ENCODE assay signal across 5 worm cellular contexts in genomic region chrX:13846024-13846423, ce11.
TF ChIP-seq lines count a peak whose summit lies in the region.

No protein-coding gene starts in this region.

TF ChIP-seq in whole organism, L1 larva, 84 proteins besides CTCF, POLR2A, EP300 and RAD21:
- TF ChIP-seq pag-3 (tag; optimal IDR thresholded peaks at IDR 0.05; lab: Kevin White, UChicago; ENCODE audit: borderline replicate concordance, insufficient read depth) (peak; percentile 49), rnt-1 (tag; optimal IDR thresholded peaks at IDR 0.05; lab: Kevin White, UChicago) (peak; percentile 21), sptf-1 (tag; optimal IDR thresholded peaks at IDR 0.05; lab: Kevin White, UChicago) (no peak), dsc-1 (tag; optimal IDR thresholded peaks at IDR 0.05; lab: Kevin White, UChicago) (peak; percentile 23), blmp-1 (tag; optimal IDR thresholded peaks at IDR 0.05; lab: Kevin White, UChicago) (peak; percentile 45), lin-14 (GFP tag; optimal IDR thresholded peaks at IDR 0.05; lab: Kevin White, UChicago) (peak; percentile 79), nhr-19 (GFP tag; conservative IDR thresholded peaks at IDR 0.05; lab: Robert Waterston, UW) (no peak)

TF ChIP-seq in whole organism, L2 larva, 48 proteins besides CTCF, POLR2A, EP300 and RAD21:
- peak; percentile 24 for TF ChIP-seq fos-1 (tag; optimal IDR thresholded peaks at IDR 0.05; lab: Kevin White, UChicago)
- no peak for TF ChIP-seq C34F6.9 (tag; optimal IDR thresholded peaks at IDR 0.05; lab: Kevin White, UChicago)
- no peak for TF ChIP-seq Y55F3AM.14 (GFP tag; optimal IDR thresholded peaks at IDR 0.05; lab: Kevin White, UChicago)
- TF ChIP-seq peb-1 (tag; optimal IDR thresholded peaks at IDR 0.05; lab: Kevin White, UChicago) = no peak
- TF ChIP-seq unc-39 (tag; optimal IDR thresholded peaks at IDR 0.05; lab: Kevin White, UChicago) = no peak
- no peak for TF ChIP-seq egl-27 (tag; optimal IDR thresholded peaks at IDR 0.05; lab: Kevin White, UChicago)
- peak; percentile 8 for TF ChIP-seq nhr-129 (tag; optimal IDR thresholded peaks at IDR 0.05; lab: Kevin White, UChicago)
- TF ChIP-seq sma-3 (GFP tag; optimal IDR thresholded peaks at IDR 0.05; lab: Kevin White, UChicago) = no peak
- TF ChIP-seq lsy-2 (tag; optimal IDR thresholded peaks at IDR 0.05; lab: Kevin White, UChicago) = no peak
- TF ChIP-seq F13H6.1 (tag; optimal IDR thresholded peaks at IDR 0.05; lab: Kevin White, UChicago) = peak; percentile 45

TF ChIP-seq in whole organism, L3 larva, 47 proteins besides CTCF, POLR2A, EP300 and RAD21:
- TF ChIP-seq lin-39 (tag; optimal IDR thresholded peaks at IDR 0.05; lab: Kevin White, UChicago) = peak; percentile 1
- TF ChIP-seq nhr-12 (tag; optimal IDR thresholded peaks at IDR 0.05; lab: Kevin White, UChicago) = no peak

TF ChIP-seq in whole organism, L4 larva, 104 proteins besides CTCF, POLR2A, EP300 and RAD21:
- TF ChIP-seq mxl-3 (GFP tag; optimal IDR thresholded peaks at IDR 0.05; lab: Kevin White, UChicago) (peak; percentile 90), F10B5.3 (tag; optimal IDR thresholded peaks at IDR 0.05; lab: Kevin White, UChicago) (no peak), egl-43 (GFP tag; IDR thresholded peaks at IDR 0.05; lab: Robert Waterston, UW) (no peak), nhr-28 (tag; optimal IDR thresholded peaks at IDR 0.05; lab: Kevin White, UChicago) (peak; percentile 29)

TF ChIP-seq in whole organism, mixed stage, embryonic, 35 proteins besides CTCF, POLR2A, EP300 and RAD21:
- peak; percentile 2 for TF ChIP-seq hlh-1 (tag; optimal IDR thresholded peaks at IDR 0.05; lab: Kevin White, UChicago)
- no peak for TF ChIP-seq zip-8 (tag; optimal IDR thresholded peaks at IDR 0.05; lab: Kevin White, UChicago)
- no peak for TF ChIP-seq drap-1 (GFP tag; optimal IDR thresholded peaks at IDR 0.05; lab: Kevin White, UChicago)
- TF ChIP-seq bed-3 (GFP tag; optimal IDR thresholded peaks at IDR 0.05; lab: Kevin White, UChicago) = no peak
- no peak for TF ChIP-seq nhr-28 (tag; optimal IDR thresholded peaks at IDR 0.05; lab: Kevin White, UChicago)

Comparison
In these comparisons a context has a peak if more than half of its experiments do, and no peak if none do; other contexts are left out.
1. Of the 29 proteins assayed by ChIP-seq in both whole organism, L4 larva and whole organism, L1 larva: peak only in whole organism, L4 larva: nhr-28; only in whole organism, L1 larva: none; in both: none; in neither: 28.